Fruit fly (Drosophila melanogaster): ENCODE measurements around the gene Wnt5.

Wnt5 gene

DNA sequence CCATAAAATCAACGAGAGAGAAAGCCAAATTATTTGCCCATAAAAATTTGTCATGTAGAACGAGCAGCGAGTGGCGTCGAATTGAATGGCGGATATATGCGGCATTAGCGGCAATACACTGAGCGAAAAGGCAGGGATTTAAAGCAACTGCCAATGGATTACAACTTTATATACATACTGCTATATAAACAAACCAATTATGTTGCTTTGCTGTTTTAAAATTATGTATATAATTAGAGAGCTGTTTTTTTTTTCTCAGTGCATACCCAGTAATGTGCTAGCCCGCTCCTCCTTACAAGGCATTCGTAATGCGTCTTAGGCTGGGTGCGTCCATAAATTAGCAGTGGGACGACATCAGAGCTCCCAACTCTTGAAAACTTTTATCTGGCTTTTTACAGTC lies 37.3 kb downstream of the Wnt5 start (continued):
- TF ChIP-seq tap (tag; optimal IDR thresholded peaks at IDR 0.05) = no peak
- TF ChIP-seq slou (GFP tag; optimal IDR thresholded peaks at IDR 0.05) = no peak
- TF ChIP-seq CG32532 (GFP tag; IDR thresholded peaks at IDR 0.05) = peak; percentile 65
- TF ChIP-seq Elba2 (GFP tag; optimal IDR thresholded peaks at IDR 0.05) = no peak
- TF ChIP-seq Hr3 (GFP tag; optimal IDR thresholded peaks at IDR 0.05) = no peak
- TF ChIP-seq nerfin-2 (GFP tag; IDR thresholded peaks at IDR 0.05; ENCODE audit: partially characterized antibody) = no peak
- no peak for TF ChIP-seq CG9727 (GFP tag; optimal IDR thresholded peaks at IDR 0.05)
- no peak for TF ChIP-seq CG17912 (GFP tag; optimal IDR thresholded peaks at IDR 0.05)
- no peak for TF ChIP-seq NC2α (GFP tag; optimal IDR thresholded peaks at IDR 0.05)
- TF ChIP-seq pita (GFP tag; optimal IDR thresholded peaks at IDR 0.05) = no peak
- no peak for TF ChIP-seq CG2712 (tag; optimal IDR thresholded peaks at IDR 0.05)
- no peak for TF ChIP-seq CG1832 (GFP tag; optimal IDR thresholded peaks at IDR 0.05)
- no peak for TF ChIP-seq YL-1 (GFP tag; optimal IDR thresholded peaks at IDR 0.05)
- TF ChIP-seq klu (GFP tag; IDR thresholded peaks at IDR 0.05) = 0 out of 2 replicates have a peak, but pooled peaks have one; percentile 20
- no peak for TF ChIP-seq CG11696 (GFP tag; IDR thresholded peaks at IDR 0.05)
- TF ChIP-seq gfzf (GFP tag; optimal IDR thresholded peaks at IDR 0.05) = no peak
- TF ChIP-seq bsh (GFP tag; optimal IDR thresholded peaks at IDR 0.05) = no peak
- no peak for TF ChIP-seq vfl (GFP tag; optimal IDR thresholded peaks at IDR 0.05)
- TF ChIP-seq CG5245 (GFP tag; optimal IDR thresholded peaks at IDR 0.05) = no peak
- TF ChIP-seq Sry-β (GFP tag; optimal IDR thresholded peaks at IDR 0.05) = no peak
- TF ChIP-seq Xrp1 (GFP tag; IDR thresholded peaks at IDR 0.05) = no peak
- TF ChIP-seq ash1 (GFP tag; optimal IDR thresholded peaks at IDR 0.05) = no peak
- TF ChIP-seq p53 (GFP tag; optimal IDR thresholded peaks at IDR 0.05) = no peak
- TF ChIP-seq onecut (GFP tag; IDR thresholded peaks at IDR 0.05) = no peak
- TF ChIP-seq ham (GFP tag; IDR thresholded peaks at IDR 0.05) = no peak
- no peak for TF ChIP-seq Rx (GFP tag; IDR thresholded peaks at IDR 0.05)
- no peak for TF ChIP-seq pzg (GFP tag; optimal IDR thresholded peaks at IDR 0.05)
- no peak for TF ChIP-seq CG31224 (GFP tag; IDR thresholded peaks at IDR 0.05)
- no peak for TF ChIP-seq run (tag; optimal IDR thresholded peaks at IDR 0.05)
- no peak for TF ChIP-seq HmgD (GFP tag; optimal IDR thresholded peaks at IDR 0.05)
- TF ChIP-seq CG6689 (GFP tag; IDR thresholded peaks at IDR 0.05) = no peak
- no peak for TF ChIP-seq ttk (GFP tag; IDR thresholded peaks at IDR 0.05)
- TF ChIP-seq pan (optimal IDR thresholded peaks at IDR 0.05) = no peak
- TF ChIP-seq pan (GFP tag; optimal IDR thresholded peaks at IDR 0.05 in 1 of 2, IDR thresholded peaks at IDR 0.05 in 1 of 2) = peak in 1 of 2 experiments; percentile 58
- TF ChIP-seq wek (GFP tag; optimal IDR thresholded peaks at IDR 0.05) = no peak
- TF ChIP-seq nom (GFP tag; optimal IDR thresholded peaks at IDR 0.05) = no peak
- TF ChIP-seq HHEX (GFP tag; optimal IDR thresholded peaks at IDR 0.05) = peak; percentile 29
- no peak for TF ChIP-seq eyg (GFP tag; optimal IDR thresholded peaks at IDR 0.05)
- no peak for TF ChIP-seq CG4707 (GFP tag; optimal IDR thresholded peaks at IDR 0.05)
- TF ChIP-seq ftz-f1 (GFP tag; optimal IDR thresholded peaks at IDR 0.05) = no peak
- TF ChIP-seq bowl (GFP tag; IDR thresholded peaks at IDR 0.05) = no peak
- TF ChIP-seq wdn (GFP tag; IDR thresholded peaks at IDR 0.05) = no peak
- no peak for TF ChIP-seq chn (GFP tag; optimal IDR thresholded peaks at IDR 0.05)
- no peak for TF ChIP-seq CG10543 (GFP tag; optimal IDR thresholded peaks at IDR 0.05)
- no peak for TF ChIP-seq fd64A (GFP tag; optimal IDR thresholded peaks at IDR 0.05)
- no peak for TF ChIP-seq Sin3A (optimal IDR thresholded peaks at IDR 0.05)
- no peak for TF ChIP-seq CG4404 (GFP tag; IDR thresholded peaks at IDR 0.05)
- no peak for TF ChIP-seq Dp (GFP tag; optimal IDR thresholded peaks at IDR 0.05)
- TF ChIP-seq dan (GFP tag; IDR thresholded peaks at IDR 0.05) = no peak
- TF ChIP-seq pfk (GFP tag; optimal IDR thresholded peaks at IDR 0.05) = no peak
- peak; percentile 86 for TF ChIP-seq Med (GFP tag)
- peak; percentile 32 for TF ChIP-seq CG3281 (GFP tag; optimal IDR thresholded peaks at IDR 0.05)
- TF ChIP-seq Bdp1 (GFP tag; optimal IDR thresholded peaks at IDR 0.05) = no peak

Measured in whole organism, embryonic.